Fruit fly (Drosophila melanogaster) whole organism, embryonic: ENCODE measurements around the gene dpr14.

Experiments
- Aef1 ChIP-seq: fragments of 200-800 bp; sonication (Bioruptor generic); IDR thresholded peaks from 3 replicates; pipeline ENCODE4 v1.3.6; 2022; ENCODE audit warnings: missing biosample characterization, missing genetic modification characterization
- Atf6 ChIP-seq: fragments of 200-800 bp; sonication (Bioruptor generic); IDR thresholded peaks from 2 replicates; pipeline ENCODE4 v1.3.6; 2022; ENCODE audit warnings: missing biosample characterization, missing genetic modification characterization
- B-H1 ChIP-seq: fragments of 200-800 bp; sonication (Bioruptor generic); IDR thresholded peaks from 3 replicates; pipeline ENCODE4 v1.3.6; 2022; ENCODE audit warnings: missing biosample characterization, missing genetic modification characterization
- Bteb2 ChIP-seq: fragments of 200-800 bp; sonication (Bioruptor generic); optimal IDR thresholded peaks from 2 replicates; lab custom pipeline; 2016; ENCODE audit warnings: missing biosample characterization, missing genetic modification characterization
- CG11093 ChIP-seq: fragments of 200-800 bp; sonication (Bioruptor generic); IDR thresholded peaks from 3 replicates; pipeline ENCODE4 v1.3.6; 2022; ENCODE audit warnings: missing biosample characterization, missing genetic modification characterization
- CG11696 ChIP-seq: fragments of 200-800 bp; sonication (Bioruptor generic); IDR thresholded peaks from 2 replicates; pipeline ENCODE4 v1.3.6; 2022; ENCODE audit warnings: missing biosample characterization, missing genetic modification characterization
- CG13894 ChIP-seq: fragments of 200-800 bp; sonication (Bioruptor generic); optimal IDR thresholded peaks from 3 replicates; lab custom pipeline; 2018; ENCODE audit warnings: missing biosample characterization, mild to moderate bottlenecking, missing genetic modification characterization, moderate library complexity
- CG14441 ChIP-seq: fragments of 200-800 bp; sonication (Bioruptor generic); IDR thresholded peaks from 2 replicates; pipeline ENCODE4 v1.3.6; 2022; ENCODE audit warnings: missing biosample characterization, missing genetic modification characterization
- CG1602 ChIP-seq: fragments of 200-800 bp; sonication (Bioruptor generic); optimal IDR thresholded peaks from 3 replicates; lab custom pipeline; 2016; ENCODE audit warnings: missing biosample characterization, missing genetic modification characterization
- CG1603 ChIP-seq: fragments of 200-800 bp; sonication (Bioruptor generic); optimal IDR thresholded peaks from 2 replicates; lab custom pipeline; 2019; ENCODE audit warnings: missing biosample characterization, mild to moderate bottlenecking, missing genetic modification characterization, moderate library complexity
- CG17568 ChIP-seq: fragments of 200-800 bp; sonication (Bioruptor generic); optimal IDR thresholded peaks from 2 replicates; lab custom pipeline; 2018; ENCODE audit warnings: missing biosample characterization, mild to moderate bottlenecking, missing genetic modification characterization, moderate library complexity
- CG17829 ChIP-seq: fragments of 200-800 bp; optimal IDR thresholded peaks from 2 replicates; lab custom pipeline; 2019; ENCODE audit warnings: missing biosample characterization, mild to moderate bottlenecking, missing genetic modification characterization, moderate library complexity
- CG30431 ChIP-seq: fragments of 200-800 bp; sonication (Bioruptor generic); optimal IDR thresholded peaks from 2 replicates; lab custom pipeline; 2017; ENCODE audit warnings: missing biosample characterization, missing genetic modification characterization
- CG3065 ChIP-seq: fragments of 200-800 bp; sonication (Bioruptor generic); optimal IDR thresholded peaks from 2 replicates; lab custom pipeline; 2016; ENCODE audit warnings: missing biosample characterization, missing genetic modification characterization
- CG33213 ChIP-seq: fragments of 200-800 bp; sonication (Bioruptor generic); optimal IDR thresholded peaks from 3 replicates; lab custom pipeline; 2016; ENCODE audit warnings: missing biosample characterization, missing genetic modification characterization
- CG3407 ChIP-seq: fragments of 200-800 bp; sonication (Bioruptor generic); optimal IDR thresholded peaks from 2 replicates; lab custom pipeline; 2018; ENCODE audit warnings: missing biosample characterization, mild to moderate bottlenecking, missing genetic modification characterization
- CG4404 ChIP-seq: fragments of 200-800 bp; sonication (Bioruptor generic); IDR thresholded peaks from 2 replicates; pipeline ENCODE4 v1.3.6; 2022; ENCODE audit warnings: missing biosample characterization, missing genetic modification characterization
- CG4707 ChIP-seq: fragments of 200-800 bp; sonication (Bioruptor generic); optimal IDR thresholded peaks from 2 replicates; lab custom pipeline; 2018; ENCODE audit warnings: missing biosample characterization, mild to moderate bottlenecking, missing genetic modification characterization, moderate library complexity
- CG5953 ChIP-seq: fragments of 200-800 bp; sonication (Bioruptor generic); IDR thresholded peaks from 2 replicates; pipeline ENCODE4 v1.3.6; 2022; ENCODE audit warnings: missing biosample characterization, missing genetic modification characterization
- CG6254 ChIP-seq: fragments of 200-800 bp; sonication (Bioruptor generic); optimal IDR thresholded peaks from 3 replicates; lab custom pipeline; 2017; ENCODE audit warnings: mild to moderate bottlenecking, missing biosample characterization, missing genetic modification reagents, missing genetic modification characterization
- CG6765 ChIP-seq: fragments of 200-800 bp; sonication (Bioruptor generic); optimal IDR thresholded peaks from 3 replicates; lab custom pipeline; 2017; ENCODE audit warnings: missing biosample characterization, mild to moderate bottlenecking, missing genetic modification characterization
- CG7928 ChIP-seq: fragments of 200-800 bp; sonication (Bioruptor generic); optimal IDR thresholded peaks from 2 replicates; lab custom pipeline; 2017; ENCODE audit warnings: missing biosample characterization, mild to moderate bottlenecking, missing genetic modification characterization
- Dip2 ChIP-seq: fragments of 200-800 bp; sonication (Bioruptor generic); IDR thresholded peaks from 2 replicates; pipeline ENCODE4 v1.3.6; 2022; ENCODE audit warnings: missing biosample characterization, missing genetic modification characterization
- HLH4C ChIP-seq: fragments of 200-800 bp; sonication (Bioruptor generic); IDR thresholded peaks from 3 replicates; pipeline ENCODE4 v1.3.6; 2022; ENCODE audit warnings: missing biosample characterization, missing genetic modification characterization; ENCODE audit not compliant: partially characterized antibody
- Hmx ChIP-seq: fragments of 200-800 bp; sonication (Bioruptor generic); optimal IDR thresholded peaks from 2 replicates; lab custom pipeline; 2016; ENCODE audit warnings: missing biosample characterization, missing genetic modification characterization
- Meics ChIP-seq: fragments of 200-800 bp; sonication (Bioruptor generic); optimal IDR thresholded peaks from 2 replicates; lab custom pipeline; 2017; ENCODE audit warnings: missing biosample characterization, mild to moderate bottlenecking, missing genetic modification characterization
- Mrtf ChIP-seq: fragments of 200-800 bp; sonication (Bioruptor generic); IDR thresholded peaks from 3 replicates; pipeline ENCODE4 v1.3.6; 2022; ENCODE audit warnings: missing biosample characterization, missing genetic modification characterization
- NC2α ChIP-seq: fragments of 200-800 bp; sonication (Bioruptor generic); optimal IDR thresholded peaks from 2 replicates; lab custom pipeline; 2016; ENCODE audit warnings: missing biosample characterization, missing genetic modification characterization
- Oaz ChIP-seq: fragments of 200-800 bp; sonication (Bioruptor generic); IDR thresholded peaks from 2 replicates; pipeline ENCODE4 v1.3.6; 2022; ENCODE audit warnings: missing biosample characterization, missing genetic modification characterization
- Poxn ChIP-seq: fragments of 200-800 bp; sonication (Bioruptor generic); IDR thresholded peaks from 2 replicates; pipeline ENCODE4 v1.3.6; 2022; ENCODE audit warnings: missing biosample characterization, missing genetic modification characterization
- Sox102F ChIP-seq: fragments of 200-800 bp; sonication (Bioruptor generic); optimal IDR thresholded peaks from 2 replicates; lab custom pipeline; 2018; ENCODE audit warnings: missing biosample characterization, mild to moderate bottlenecking, missing genetic modification characterization, moderate library complexity
- bowl ChIP-seq: fragments of 200-800 bp; sonication (Bioruptor generic); IDR thresholded peaks from 2 replicates; pipeline ENCODE4 v1.3.6; 2022; ENCODE audit warnings: missing biosample characterization, missing genetic modification characterization
- cad ChIP-seq: fragments of >200 bp; optimal IDR thresholded peaks from 2 replicates; lab custom pipeline; 2017; ENCODE audit warnings: missing biosample characterization, missing genetic modification characterization
- cas ChIP-seq: fragments of 200-800 bp; sonication (Bioruptor generic); IDR thresholded peaks from 2 replicates; pipeline ENCODE4 v1.3.6; 2022; ENCODE audit warnings: missing biosample characterization, missing genetic modification characterization
- chn ChIP-seq: fragments of 200-800 bp; sonication (Bioruptor generic); optimal IDR thresholded peaks from 2 replicates; lab custom pipeline; 2016; ENCODE audit warnings: missing biosample characterization, missing genetic modification characterization
- dysf ChIP-seq: fragments of 200-800 bp; sonication (Bioruptor generic); IDR thresholded peaks from 3 replicates; pipeline ENCODE4 v1.3.6; 2022; ENCODE audit warnings: missing biosample characterization, missing genetic modification characterization
- ewg ChIP-seq: fragments of 200-800 bp; sonication (Bioruptor generic); optimal IDR thresholded peaks from 3 replicates; lab custom pipeline; 2017; ENCODE audit warnings: mild to moderate bottlenecking, missing biosample characterization, missing genetic modification reagents, missing genetic modification characterization
- grau ChIP-seq: fragments of 200-800 bp; optimal IDR thresholded peaks from 3 replicates; lab custom pipeline; 2019; ENCODE audit warnings: missing biosample characterization, mild to moderate bottlenecking, missing genetic modification characterization, moderate library complexity
- hb ChIP-seq: fragments of 200-800 bp; sonication (Bioruptor generic); IDR thresholded peaks from 3 replicates; pipeline ENCODE4 v1.3.6; 2022; ENCODE audit warnings: missing biosample characterization, missing genetic modification characterization; ENCODE audit not compliant: partially characterized antibody
- ind ChIP-seq: fragments of 200-800 bp; sonication (Bioruptor generic); optimal IDR thresholded peaks from 3 replicates; lab custom pipeline; 2016; ENCODE audit warnings: missing biosample characterization, missing genetic modification characterization
- insv ChIP-seq, 2 experiments: fragments of 200-800 bp; sonication (Bioruptor generic); optimal IDR thresholded peaks; 3 replicates each; lab custom pipeline; 2016 to 2018; ENCODE audit warnings: missing biosample characterization in 2 of 2, missing genetic modification characterization in 2 of 2
- kah ChIP-seq: fragments of 200-800 bp; sonication (Bioruptor generic); optimal IDR thresholded peaks from 2 replicates; lab custom pipeline; 2018; ENCODE audit warnings: missing biosample characterization, mild to moderate bottlenecking, missing genetic modification characterization
- nmo ChIP-seq: fragments of 200-800 bp; sonication (Bioruptor generic); optimal IDR thresholded peaks from 2 replicates; lab custom pipeline; 2018; ENCODE audit warnings: missing biosample characterization, mild to moderate bottlenecking, missing genetic modification characterization, moderate library complexity
- odd ChIP-seq: fragments of 200-800 bp; sonication (Bioruptor generic); optimal IDR thresholded peaks from 2 replicates; lab custom pipeline; 2017; ENCODE audit warnings: missing biosample characterization, mild to moderate bottlenecking, missing genetic modification characterization
- ranshi ChIP-seq: fragments of 200-800 bp; sonication (Bioruptor generic); IDR thresholded peaks from 2 replicates; pipeline ENCODE4 v1.3.6; 2022; ENCODE audit warnings: missing biosample characterization, missing genetic modification characterization
- row ChIP-seq: fragments of 200-800 bp; sonication (Bioruptor generic); IDR thresholded peaks from 3 replicates; pipeline ENCODE4 v1.3.6; 2022; ENCODE audit warnings: missing biosample characterization, missing genetic modification characterization
- sd ChIP-seq: fragments of 200-800 bp; sonication (Bioruptor generic); optimal IDR thresholded peaks from 3 replicates; lab custom pipeline; 2018; ENCODE audit warnings: missing biosample characterization, mild to moderate bottlenecking, missing genetic modification characterization, moderate library complexity
- tgo ChIP-seq: fragments of 200-800 bp; sonication (Bioruptor generic); IDR thresholded peaks from 3 replicates; pipeline ENCODE4 v1.3.6; 2022; ENCODE audit warnings: missing biosample characterization, missing genetic modification characterization
- tll ChIP-seq, 2 experiments: fragments of 200-800 bp in 1 of 2; fragments of >200 bp in 1 of 2; sonication (Bioruptor generic) in 1 of 2; optimal IDR thresholded peaks; 2 replicates each; lab custom pipeline; 2017 to 2019; ENCODE audit warnings: missing biosample characterization in 2 of 2, missing genetic modification characterization in 2 of 2, mild to moderate bottlenecking in 1 of 2, moderate library complexity in 1 of 2
- z ChIP-seq: fragments of 200-800 bp; sonication (Bioruptor generic); IDR thresholded peaks from 3 replicates; pipeline ENCODE4 v1.3.6; 2022; ENCODE audit warnings: missing biosample characterization, missing genetic modification characterization

Gene dpr14

DNA sequence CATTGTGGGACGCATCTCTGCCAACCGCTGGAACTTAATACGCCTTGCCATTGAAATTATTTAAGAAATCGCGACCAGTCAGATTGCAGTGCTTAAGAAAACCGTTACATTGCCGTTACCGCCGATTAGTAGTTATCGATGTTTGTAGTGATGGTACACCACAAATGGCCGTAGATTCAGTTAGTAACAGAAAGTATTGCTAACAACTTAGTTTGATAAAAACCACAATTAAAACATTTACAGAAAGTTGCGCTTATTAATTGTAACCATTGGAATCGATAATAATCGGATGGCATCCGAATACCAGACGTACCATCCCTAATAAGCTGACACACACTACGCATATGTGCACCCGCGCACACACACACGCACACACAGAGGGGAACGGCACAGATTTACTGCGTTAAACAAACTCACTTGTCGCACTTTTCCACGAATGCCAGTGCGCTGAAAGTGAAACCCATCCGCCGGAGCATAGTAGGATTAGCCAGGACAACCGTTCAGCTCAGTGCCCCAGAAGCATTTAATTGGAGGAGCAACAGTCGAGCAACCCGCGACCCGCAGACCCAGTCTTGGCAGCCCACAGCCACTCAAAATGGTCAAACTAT is 12.1 kb upstream of the dpr14 start, which contains the start of the genes hdm and Ykt6 (continued):
- peak; percentile 85 for TF ChIP-seq row (GFP tag; lab: Robert Waterston, UW)
- peak; percentile 83 for TF ChIP-seq tgo (GFP tag; lab: Robert Waterston, UW)
- no peak for TF ChIP-seq Meics (GFP tag; lab: Kevin White, UChicago)
- TF ChIP-seq CG6765, result peak; percentile 37
- no peak for TF ChIP-seq sd
- no peak for TF ChIP-seq tll (GFP tag; optimal IDR thresholded peaks at IDR 0.05; lab: Kevin White, UChicago)
- peak; percentile 95 for TF ChIP-seq HLH4C (GFP tag; lab: Robert Waterston, UW)
- no peak for TF ChIP-seq ind (GFP tag; lab: Kevin White, UChicago)
- TF ChIP-seq CG4707, result no peak
- no peak for TF ChIP-seq z (GFP tag; lab: Robert Waterston, UW)
- TF ChIP-seq CG17829 (tag; lab: Kevin White, UChicago), result peak; percentile 78
- TF ChIP-seq CG5953 (GFP tag; lab: Robert Waterston, UW), result peak; percentile 62
- TF ChIP-seq ranshi (GFP tag; lab: Robert Waterston, UW), result peak; percentile 82
- TF ChIP-seq CG6254, result peak; percentile 39
- TF ChIP-seq Oaz (GFP tag; lab: Robert Waterston, UW), result 0 out of 2 replicates have a peak, but pooled peaks have one; percentile 40
- peak; percentile 65 for TF ChIP-seq Bteb2
- no peak for TF ChIP-seq CG17568 (GFP tag; lab: Kevin White, UChicago)
- TF ChIP-seq CG1602 (GFP tag; lab: Kevin White, UChicago), result peak; percentile 76
- TF ChIP-seq Dip2 (GFP tag; lab: Robert Waterston, UW), result no peak
- TF ChIP-seq CG7928 (GFP tag; lab: Kevin White, UChicago), result peak; percentile 51
- TF ChIP-seq ewg (GFP tag; lab: Kevin White, UChicago), result peak; percentile 85
- no peak for TF ChIP-seq odd
- peak; percentile 84 for TF ChIP-seq CG14441 (GFP tag; lab: Robert Waterston, UW)
- no peak for TF ChIP-seq kah (GFP tag; lab: Kevin White, UChicago)
- peak; percentile 51 for TF ChIP-seq NC2α (GFP tag; lab: Kevin White, UChicago)
- TF ChIP-seq nmo, result peak; percentile 78
- peak; percentile 79 for TF ChIP-seq CG4404 (GFP tag; lab: Robert Waterston, UW)
- peak; percentile 65; the same call in 2 of the 3 replicates for TF ChIP-seq Mrtf
- TF ChIP-seq Atf6 (GFP tag; lab: Robert Waterston, UW), result peak; percentile 85
- peak in 1 of 2 experiments; percentile 45 for TF ChIP-seq insv (GFP tag; optimal IDR thresholded peaks at IDR 0.05; lab: Kevin White, UChicago)
- TF ChIP-seq CG3407, result no peak
- no peak for TF ChIP-seq cad (GFP tag; lab: Kevin White, UChicago)
- TF ChIP-seq CG11696 (GFP tag; lab: Robert Waterston, UW), result peak; percentile 37; the same call in 1 of the 2 replicates
- TF ChIP-seq Aef1 (GFP tag; lab: Robert Waterston, UW), result peak; percentile 72; the same call in 2 of the 3 replicates
- no peak for TF ChIP-seq grau
- TF ChIP-seq dysf, result peak; percentile 76; the same call in 1 of the 3 replicates
- TF ChIP-seq B-H1 (GFP tag; lab: Robert Waterston, UW), result peak; percentile 44; the same call in 2 of the 3 replicates
- TF ChIP-seq Poxn (GFP tag; lab: Robert Waterston, UW), result peak; percentile 10; the same call in 1 of the 2 replicates
- TF ChIP-seq CG33213 (GFP tag; lab: Kevin White, UChicago), result peak; percentile 72
- TF ChIP-seq CG1603 (tag; lab: Kevin White, UChicago), result peak; percentile 91
- TF ChIP-seq cas (GFP tag; lab: Robert Waterston, UW), result peak; percentile 45; the same call in 1 of the 2 replicates
- TF ChIP-seq CG3065 (GFP tag; lab: Kevin White, UChicago), result peak; percentile 38
- peak; percentile 68 for TF ChIP-seq CG11093
- no peak for TF ChIP-seq Sox102F (GFP tag; lab: Kevin White, UChicago)
- TF ChIP-seq hb, result peak; percentile 92
- TF ChIP-seq bowl (GFP tag; lab: Robert Waterston, UW), result peak; percentile 63; the same call in 1 of the 2 replicates
- TF ChIP-seq CG13894 (tag; lab: Kevin White, UChicago), result no peak
- peak; percentile 76 for TF ChIP-seq chn
- peak; percentile 45 for TF ChIP-seq Hmx (GFP tag; lab: Kevin White, UChicago)
- peak; percentile 42 for TF ChIP-seq CG30431 (GFP tag; lab: Kevin White, UChicago)
